Worm (Caenorhabditis elegans) whole organism, L1 larva: ENCODE measurements around the gene sri-7.

Experiments used
- efl-1 ChIP-seq, 4 experiments: fragments of 150-350 bp; optimal IDR thresholded peaks in 3 of 4; peaks in 1 of 4; 1 replicate in 1 of 4; 2 replicates in 3 of 4; lab custom pipeline; 2014; ENCODE audit warnings: missing biosample characterization in 2 of 4, missing genetic modification characterization in 2 of 4, missing genetic modification reagents in 2 of 4
- fos-1 ChIP-seq: fragments of 150-350 bp; optimal IDR thresholded peaks from 2 replicates; lab custom pipeline; 2014; ENCODE audit warnings: missing biosample characterization, missing genetic modification characterization
- isw-1 ChIP-seq: fragments of 200-800 bp; sonication (Bioruptor generic); IDR thresholded peaks from 2 replicates; pipeline ENCODE4 v1.3.6; 2022; ENCODE audit warnings: missing genetic modification characterization, missing compliant biosample characterization
- lin-39 ChIP-seq: fragments of 150-350 bp; optimal IDR thresholded peaks from 2 replicates; lab custom pipeline; 2014; ENCODE audit warnings: missing biosample characterization, missing genetic modification reagents, missing genetic modification characterization
- mep-1 ChIP-seq: fragments of 150-350 bp; optimal IDR thresholded peaks from 2 replicates; lab custom pipeline; 2014; ENCODE audit warnings: missing biosample characterization, missing genetic modification characterization
- nhr-11 ChIP-seq: fragments of 150-350 bp; optimal IDR thresholded peaks from 2 replicates; lab custom pipeline; 2014; ENCODE audit warnings: missing biosample characterization, missing genetic modification characterization
- nhr-12 ChIP-seq: sonication (generic microtip); optimal IDR thresholded peaks from 2 replicates; lab custom pipeline; 2017; ENCODE audit warnings: missing biosample characterization, missing genetic modification characterization
- pqm-1 ChIP-seq: sonication (generic microtip); optimal IDR thresholded peaks from 3 replicates; lab custom pipeline; 2017; ENCODE audit warnings: missing biosample characterization, missing genetic modification characterization
- snu-23 ChIP-seq: sonication (generic microtip); optimal IDR thresholded peaks from 2 replicates; lab custom pipeline; 2016; ENCODE audit warnings: missing genetic modification characterization, missing compliant biosample characterization

DNA sequence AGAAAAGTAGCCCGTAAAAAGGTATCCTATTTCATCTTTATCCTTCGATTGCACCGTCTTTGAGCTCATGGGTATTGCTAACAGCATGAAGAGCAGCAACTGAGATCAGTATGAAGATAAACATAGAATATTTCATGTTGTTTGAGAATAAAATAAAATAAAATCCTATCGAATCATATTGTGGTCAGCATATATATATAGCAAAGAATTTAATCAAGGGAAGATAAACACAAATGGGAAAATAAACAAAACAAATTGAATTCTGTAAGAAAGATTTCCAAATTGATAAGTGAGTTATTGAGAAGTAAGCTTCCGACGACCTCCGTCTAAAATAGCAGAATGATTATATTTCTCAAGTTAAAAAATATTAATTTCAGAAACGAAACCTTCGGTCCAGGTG lies 43.6 kb downstream of the sri-7 start, which contains the start of gene T26H5.10:
- no peak for TF ChIP-seq isw-1 (GFP tag; lab: Robert Waterston, UW)
- no peak for TF ChIP-seq efl-1 (optimal IDR thresholded peaks at IDR 0.05; lab: Kevin White, UChicago)
- no peak for TF ChIP-seq efl-1 (GFP tag; optimal IDR thresholded peaks at IDR 0.05 in 1 of 2; lab: Kevin White, UChicago)
- no peak for TF ChIP-seq nhr-12 (tag; lab: Kevin White, UChicago)
- TF ChIP-seq lin-39 (tag; lab: Kevin White, UChicago) = no peak
- no peak for TF ChIP-seq pqm-1 (tag; lab: Kevin White, UChicago)
- no peak for TF ChIP-seq fos-1
- TF ChIP-seq snu-23 = no peak
- TF ChIP-seq mep-1 (tag; lab: Kevin White, UChicago) = no peak
- no peak for TF ChIP-seq nhr-11 (tag; lab: Kevin White, UChicago)
